Worm (Caenorhabditis elegans): Measurements from ENCODE around the gene F44E7.5.

- TF ChIP-seq dmd-4 (tag; optimal IDR thresholded peaks at IDR 0.05; ENCODE audit: borderline replicate concordance) (no peak), lim-6 (tag; optimal IDR thresholded peaks at IDR 0.05) (no peak), ama-1 (optimal IDR thresholded peaks at IDR 0.05) (no peak)
Observed at ce11 chrV:5741237-5741636, 39.5 kb downstream of the F44E7.5 start.

All from whole organism, late embryonic.